Worm (Caenorhabditis elegans) whole organism, L2 larva: ENCODE results near the gene F59B2.12.
"Not testable (repeated sequence)": the region's sequence is repeated elsewhere in the genome, so short reads cannot be mapped to it uniquely, and the experiment has no call there.

ENCODE experiments used
- F13H6.1 ChIP-seq: sonication (generic microtip); optimal IDR thresholded peaks from 2 replicates; lab custom pipeline; 2016; ENCODE audit warnings: missing genetic modification characterization, missing compliant biosample characterization
- ZK546.5 ChIP-seq: sonication (generic microtip); optimal IDR thresholded peaks from 2 replicates; lab custom pipeline; 2017; ENCODE audit warnings: missing biosample characterization, missing genetic modification characterization
- lin-13 ChIP-seq: fragments of 150-350 bp; optimal IDR thresholded peaks from 2 replicates; lab custom pipeline; 2014; ENCODE audit warnings: missing biosample characterization, missing genetic modification reagents, missing genetic modification characterization
- zag-1 ChIP-seq: fragments of 150-350 bp; optimal IDR thresholded peaks from 2 replicates; lab custom pipeline; 2014; ENCODE audit warnings: missing biosample characterization, missing genetic modification characterization

DNA sequence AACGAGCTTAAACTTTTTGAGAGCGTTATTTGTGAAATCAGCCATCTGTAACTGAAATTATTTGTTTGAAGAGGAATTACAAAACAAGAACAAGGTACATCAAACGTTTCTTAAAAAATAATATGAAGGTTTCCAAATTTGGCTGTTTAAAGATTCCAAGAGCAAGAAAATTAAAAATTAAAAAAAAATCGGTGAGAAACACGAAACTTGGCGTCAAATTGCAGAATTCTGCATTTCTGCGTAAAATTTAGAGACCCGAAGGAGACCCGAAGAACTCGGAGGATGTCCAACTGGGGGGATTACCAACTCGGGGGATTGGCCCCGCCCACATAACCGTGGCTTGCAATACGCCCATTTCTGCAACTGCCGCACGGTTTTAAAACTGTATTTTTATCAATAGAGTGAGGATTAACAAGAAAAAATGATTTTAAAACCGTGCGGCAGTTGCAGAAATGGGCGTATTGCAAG is 11.5 kb upstream of the F59B2.12 start, which contains the start of gene rab-6.1:
- not testable (repeated sequence) for TF ChIP-seq lin-13 (GFP tag; lab: Kevin White, UChicago); F13H6.1 (tag; lab: Kevin White, UChicago); zag-1; ZK546.5
